Worm (Caenorhabditis elegans) whole organism, L2 larva: ENCODE data around the gene lgc-9.

Experiments used
- ama-1 ChIP-seq: fragments of 150-350 bp; optimal IDR thresholded peaks from 2 replicates; lab custom pipeline; 2018; ENCODE audit warnings: inconsistent platforms
- elt-3 ChIP-seq: sonication (generic microtip); optimal IDR thresholded peaks from 2 replicates; lab custom pipeline; 2017; ENCODE audit warnings: missing biosample characterization, missing genetic modification characterization
- lin-11 ChIP-seq: fragments of 150-350 bp; sonication (generic microtip); optimal IDR thresholded peaks from 2 replicates; lab custom pipeline; 2014; ENCODE audit warnings: missing biosample characterization, missing genetic modification characterization, inconsistent platforms, mixed read lengths
- mdl-1 ChIP-seq, 2 experiments: fragments of 150-350 bp in 1 of 2; sonication (generic microtip) in 1 of 2; optimal IDR thresholded peaks; 2 replicates each; lab custom pipeline; 2017; ENCODE audit warnings: missing biosample characterization in 2 of 2, missing genetic modification characterization in 2 of 2
- skn-1 ChIP-seq: sonication (generic microtip); optimal IDR thresholded peaks from 2 replicates; lab custom pipeline; 2017; ENCODE audit warnings: missing biosample characterization, missing genetic modification characterization
- ztf-1 ChIP-seq: fragments of 200-800 bp; sonication (Bioruptor generic); conservative IDR thresholded peaks from 2 replicates; pipeline ENCODE4 v1.3.6; 2022; ENCODE audit warnings: missing genetic modification characterization, missing compliant biosample characterization

ce11 chrIV:3378080-3378804 is 37.2 kb upstream of the lgc-9 start, which contains the start of gene otub-4:
- TF ChIP-seq ztf-1 (GFP tag; lab: Robert Waterston, UW) (no peak), elt-3 (tag; lab: Kevin White, UChicago) (no peak), mdl-1 (tag; optimal IDR thresholded peaks at IDR 0.05; lab: Kevin White, UChicago) (no peak), lin-11 (no peak), ama-1 (no peak), skn-1 (tag; lab: Kevin White, UChicago) (no peak)
